Fruit fly (Drosophila melanogaster) whole organism, wandering third instar larva: ENCODE measurements around the gene CG31548.

Source experiments
- CG32264 ChIP-seq: fragments of 200-800 bp; sonication (Bioruptor generic); optimal IDR thresholded peaks from 2 replicates; lab custom pipeline; 2016; ENCODE audit warnings: missing biosample characterization, missing genetic modification characterization
- CG9705 ChIP-seq: fragments of 200-800 bp; sonication (Bioruptor generic); optimal IDR thresholded peaks from 2 replicates; lab custom pipeline; 2018; ENCODE audit warnings: missing biosample characterization, mild to moderate bottlenecking, missing genetic modification characterization
- CrebA ChIP-seq: fragments of 200-800 bp; sonication (Bioruptor generic); optimal IDR thresholded peaks from 2 replicates; lab custom pipeline; 2016; ENCODE audit warnings: missing biosample characterization, mild to moderate bottlenecking, missing genetic modification characterization, borderline replicate concordance
- Dfd ChIP-seq: fragments of >200 bp; optimal IDR thresholded peaks from 2 replicates; lab custom pipeline; 2017; ENCODE audit warnings: missing biosample characterization, missing genetic modification characterization
- Dif ChIP-seq: fragments of 200-275, 200-300 bp; sonication (Bioruptor generic); optimal IDR thresholded peaks from 2 replicates; lab custom pipeline; 2018; ENCODE audit warnings: missing biosample characterization, missing genetic modification characterization; ENCODE audit not compliant: partially characterized antibody
- GATAd ChIP-seq: sonication (Bioruptor generic); optimal IDR thresholded peaks from 2 replicates; lab custom pipeline; 2016; ENCODE audit warnings: missing biosample characterization, missing genetic modification characterization
- HLH106 ChIP-seq: fragments of 200-800 bp; optimal IDR thresholded peaks from 3 replicates; lab custom pipeline; 2019; ENCODE audit warnings: missing biosample characterization, mild to moderate bottlenecking, missing genetic modification characterization, moderate library complexity
- Hr83 ChIP-seq: fragments of 200-300 bp; sonication (Bioruptor generic); optimal IDR thresholded peaks from 2 replicates; lab custom pipeline; 2016; ENCODE audit warnings: missing biosample characterization, mild to moderate bottlenecking, missing genetic modification characterization, moderate library complexity; ENCODE audit not compliant: poor library complexity, severe bottlenecking
- Jra ChIP-seq: sonication (Bioruptor generic); optimal IDR thresholded peaks from 2 replicates; lab custom pipeline; 2016; ENCODE audit warnings: missing biosample characterization, missing genetic modification characterization
- Mio ChIP-seq: sonication (Bioruptor generic); optimal IDR thresholded peaks from 2 replicates; lab custom pipeline; 2016; ENCODE audit warnings: missing biosample characterization, missing genetic modification characterization
- N ChIP-seq: fragments of >200 bp; optimal IDR thresholded peaks from 2 replicates; lab custom pipeline; 2018; ENCODE audit warnings: missing biosample characterization, missing external identifiers, missing genetic modification characterization
- OdsH ChIP-seq: fragments of 200-800 bp; sonication (Bioruptor generic); optimal IDR thresholded peaks from 2 replicates; lab custom pipeline; 2016; ENCODE audit warnings: missing biosample characterization, mild to moderate bottlenecking, missing genetic modification characterization
- Rel ChIP-seq, 2 experiments: fragments of 200-800 bp; sonication (Bioruptor generic) in 1 of 2; optimal IDR thresholded peaks; 2 replicates in 1 of 2; 3 replicates in 1 of 2; lab custom pipeline; 2016 to 2019; ENCODE audit warnings: mild to moderate bottlenecking in 2 of 2, missing biosample characterization in 2 of 2, missing genetic modification characterization in 2 of 2, moderate library complexity in 1 of 2
- Sp1 ChIP-seq: fragments of 200-800 bp; sonication (Bioruptor generic); optimal IDR thresholded peaks from 3 replicates; lab custom pipeline; 2019; ENCODE audit warnings: missing biosample characterization, mild to moderate bottlenecking, missing genetic modification characterization, moderate library complexity
- br ChIP-seq: fragments of 200-800 bp; sonication (Bioruptor generic); optimal IDR thresholded peaks from 2 replicates; lab custom pipeline; 2016; ENCODE audit warnings: missing biosample characterization, missing genetic modification characterization
- brk ChIP-seq: fragments of 200-800 bp; sonication (Bioruptor generic); optimal IDR thresholded peaks from 2 replicates; lab custom pipeline; 2016; ENCODE audit warnings: missing biosample characterization, mild to moderate bottlenecking, missing genetic modification characterization
- ey ChIP-seq: fragments of 200-800 bp; sonication (Bioruptor generic); optimal IDR thresholded peaks from 2 replicates; lab custom pipeline; 2016; ENCODE audit warnings: missing biosample characterization, missing genetic modification characterization
- foxo ChIP-seq, 2 experiments: fragments of 200-800 bp; sonication (Bioruptor generic); optimal IDR thresholded peaks; 2 replicates in 1 of 2; 3 replicates in 1 of 2; lab custom pipeline; 2016 to 2017; ENCODE audit warnings: missing biosample characterization in 2 of 2, missing genetic modification characterization in 2 of 2
- fru ChIP-seq: fragments of 200-800 bp; sonication (Bioruptor generic); optimal IDR thresholded peaks from 3 replicates; lab custom pipeline; 2016; ENCODE audit warnings: missing biosample characterization, mild to moderate bottlenecking, missing genetic modification characterization
- h ChIP-seq: fragments of 200-800 bp; sonication (Bioruptor generic); optimal IDR thresholded peaks from 3 replicates; lab custom pipeline; 2016; ENCODE audit warnings: missing biosample characterization, mild to moderate bottlenecking, missing genetic modification characterization
- jim ChIP-seq: fragments of 175-275, 200-325 bp; sonication (Bioruptor generic); optimal IDR thresholded peaks from 2 replicates; lab custom pipeline; 2016; ENCODE audit warnings: missing biosample characterization, mild to moderate bottlenecking, missing genetic modification characterization
- pan ChIP-seq: fragments of >200 bp; optimal IDR thresholded peaks from 2 replicates; lab custom pipeline; 2017
- rgr ChIP-seq: fragments of 200-800 bp; sonication (Bioruptor generic); optimal IDR thresholded peaks from 3 replicates; lab custom pipeline; 2016; ENCODE audit warnings: missing biosample characterization, mild to moderate bottlenecking, missing genetic modification characterization
- sage ChIP-seq: fragments of 200-800 bp; sonication (Bioruptor generic); optimal IDR thresholded peaks from 2 replicates; lab custom pipeline; 2016; ENCODE audit warnings: missing biosample characterization, mild to moderate bottlenecking, missing genetic modification characterization
- tai ChIP-seq: sonication (Bioruptor generic); optimal IDR thresholded peaks from 2 replicates; lab custom pipeline; 2016; ENCODE audit warnings: missing biosample characterization, missing genetic modification characterization
- usp ChIP-seq: fragments of >200 bp; optimal IDR thresholded peaks from 2 replicates; lab custom pipeline; 2017; ENCODE audit warnings: missing biosample characterization, missing genetic modification characterization
- woc ChIP-seq: sonication (Bioruptor generic); optimal IDR thresholded peaks from 2 replicates; lab custom pipeline; 2016; ENCODE audit warnings: missing biosample characterization, mild to moderate bottlenecking, missing genetic modification characterization

The CG31548 gene

DNA sequence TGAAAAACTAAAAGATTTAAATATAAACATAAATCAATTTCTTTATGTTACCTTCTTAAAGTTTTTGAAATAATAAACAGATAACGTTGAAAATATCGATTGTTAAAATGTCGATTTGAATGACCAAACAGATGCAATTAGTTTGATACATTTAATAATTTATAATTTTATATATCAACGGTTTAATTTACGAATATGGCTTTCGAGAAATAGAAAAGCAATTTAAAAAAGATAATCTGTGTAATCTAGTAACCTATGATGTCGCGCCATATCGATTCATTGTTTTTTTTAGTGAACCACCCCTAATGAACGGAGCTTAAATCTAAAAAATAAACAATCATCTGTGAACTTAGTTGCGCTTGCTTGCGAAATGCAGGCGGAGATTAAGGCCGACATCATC lies 48.1 kb downstream of the CG31548 start, which contains the start of gene PolZ2:
TSS of gene PolZ2 (plus strand) at position 301 of the 400 bp plus-strand sequence.
- no peak for TF ChIP-seq h (GFP tag; lab: Kevin White, UChicago)
- TF ChIP-seq br (GFP tag; lab: Kevin White, UChicago) = no peak
- no peak for TF ChIP-seq tai (GFP tag; lab: Kevin White, UChicago)
- TF ChIP-seq Dfd (GFP tag; lab: Kevin White, UChicago) = no peak
- TF ChIP-seq sage (GFP tag; lab: Kevin White, UChicago) = no peak
- no peak for TF ChIP-seq Dif (GFP tag; lab: Kevin White, UChicago)
- TF ChIP-seq rgr = no peak
- TF ChIP-seq Hr83 (GFP tag; lab: Kevin White, UChicago) = no peak
- TF ChIP-seq fru = no peak
- no peak for TF ChIP-seq jim (GFP tag; lab: Kevin White, UChicago)
- no peak for TF ChIP-seq Sp1
- no peak for TF ChIP-seq foxo (GFP tag; optimal IDR thresholded peaks at IDR 0.05; lab: Kevin White, UChicago)
- TF ChIP-seq brk = no peak
- no peak for TF ChIP-seq Jra (GFP tag; lab: Kevin White, UChicago)

- TF ChIP-seq rgr (no peak), usp (GFP tag; lab: Kevin White, UChicago) (no peak), GATAd (GFP tag; lab: Kevin White, UChicago) (no peak), pan (lab: Kevin White, UChicago) (no peak), HLH106 (tag; lab: Kevin White, UChicago) (no peak), h (GFP tag; lab: Kevin White, UChicago) (peak; percentile 54), CG32264 (GFP tag; lab: Kevin White, UChicago) (no peak), Sp1 (no peak), Rel (GFP tag; optimal IDR thresholded peaks at IDR 0.05; lab: Kevin White, UChicago) (no peak), Rel (tag; optimal IDR thresholded peaks at IDR 0.05; lab: Kevin White, UChicago) (no peak), OdsH (GFP tag; lab: Kevin White, UChicago) (peak; percentile 15), woc (no peak), jim (GFP tag; lab: Kevin White, UChicago) (peak; percentile 58), CG9705 (peak; percentile 16), Mio (GFP tag; lab: Kevin White, UChicago) (no peak), brk (no peak), Jra (GFP tag; lab: Kevin White, UChicago) (no peak), N (no peak), CrebA (no peak), ey (peak; percentile 34), Hr83 (GFP tag; lab: Kevin White, UChicago) (peak; percentile 88), br (GFP tag; lab: Kevin White, UChicago) (no peak)
These were observed 48.7 kb downstream of the CG31548 start, which contains the start of gene CG2926 for dm6 chr3R:5587863-5588519. TSS of gene CG2926 (minus strand) at chr3R:5588380.
